Worm (Caenorhabditis elegans) whole organism, young adult: ENCODE results near the gene C14E2.6.

ENCODE experiments used
- B0019.2 ChIP-seq: fragments of 200-800 bp; sonication (Bioruptor generic); conservative IDR thresholded peaks from 2 replicates; pipeline ENCODE4 v1.3.6; 2022; ENCODE audit warnings: missing genetic modification reagents, missing genetic modification characterization, missing compliant biosample characterization
- C06A6.2 ChIP-seq: fragments of 200-800 bp; sonication (Bioruptor generic); conservative IDR thresholded peaks from 2 replicates; pipeline ENCODE4 v1.3.6; 2022; ENCODE audit warnings: missing genetic modification characterization, missing compliant biosample characterization
- C17E4.6 ChIP-seq: fragments of 200-800 bp; sonication (Bioruptor generic); IDR thresholded peaks from 2 replicates; pipeline ENCODE4 v1.3.6; 2022; ENCODE audit warnings: missing genetic modification reagents, missing genetic modification characterization, missing compliant biosample characterization
- D2030.7 ChIP-seq: fragments of 200-800 bp; sonication (Bioruptor generic); IDR thresholded peaks from 2 replicates; pipeline ENCODE4 v1.3.6; 2022; ENCODE audit warnings: missing genetic modification reagents, missing genetic modification characterization, missing compliant biosample characterization
- F22D6.2 ChIP-seq: sonication (generic microtip); optimal IDR thresholded peaks from 2 replicates; lab custom pipeline; 2016; ENCODE audit warnings: mild to moderate bottlenecking, missing genetic modification characterization, missing compliant biosample characterization
- F23B12.7 ChIP-seq: sonication (generic microtip); optimal IDR thresholded peaks from 2 replicates; lab custom pipeline; 2017; ENCODE audit warnings: missing genetic modification characterization, mild to moderate bottlenecking, missing compliant biosample characterization, antibody characterized with exemption, moderate library complexity; ENCODE audit not compliant: insufficient read depth
- F57A8.1 ChIP-seq: fragments of 200-800 bp; sonication (Bioruptor generic); optimal IDR thresholded peaks from 2 replicates; lab custom pipeline; 2018; ENCODE audit warnings: mild to moderate bottlenecking, missing genetic modification characterization, moderate library complexity, missing compliant biosample characterization
- T07F8.4 ChIP-seq: sonication (generic microtip); optimal IDR thresholded peaks from 2 replicates; lab custom pipeline; 2016; ENCODE audit warnings: mild to moderate bottlenecking, missing genetic modification characterization, moderate library complexity, missing compliant biosample characterization
- ZK185.1 ChIP-seq: sonication (generic microtip); optimal IDR thresholded peaks from 2 replicates; lab custom pipeline; 2016; ENCODE audit warnings: mild to moderate bottlenecking, missing genetic modification characterization, missing compliant biosample characterization; ENCODE audit not compliant: poor library complexity, severe bottlenecking
- ama-1 ChIP-seq, 3 experiments: fragments of 150-350 bp in 1 of 3; sonication (generic microtip) in 2 of 3; optimal IDR thresholded peaks; 2 replicates each; lab custom pipeline; 2014 to 2018; ENCODE audit warnings: missing biosample characterization in 2 of 3, missing genetic modification characterization in 2 of 3, missing genetic modification reagents in 2 of 3
- attf-6 ChIP-seq: fragments of 200-800 bp; sonication (Bioruptor generic); IDR thresholded peaks from 2 replicates; pipeline ENCODE4 v1.3.6; 2022; ENCODE audit warnings: missing genetic modification reagents, missing genetic modification characterization, missing compliant biosample characterization
- ccch-3 ChIP-seq: fragments of 200-800 bp; sonication (Bioruptor generic); optimal IDR thresholded peaks from 2 replicates; lab custom pipeline; 2018; ENCODE audit warnings: mild to moderate bottlenecking, missing genetic modification characterization, missing compliant biosample characterization
- ceh-40 ChIP-seq: fragments of 200-800 bp; sonication (Bioruptor generic); IDR thresholded peaks from 2 replicates; pipeline ENCODE4 v1.3.6; 2022; ENCODE audit warnings: missing genetic modification characterization, missing compliant biosample characterization
- ceh-79 ChIP-seq: sonication (generic microtip); optimal IDR thresholded peaks from 2 replicates; lab custom pipeline; 2017; ENCODE audit warnings: mild to moderate bottlenecking, missing genetic modification characterization, missing compliant biosample characterization
- chd-7 ChIP-seq: sonication (generic microtip); optimal IDR thresholded peaks from 2 replicates; lab custom pipeline; 2016; ENCODE audit warnings: mild to moderate bottlenecking, missing genetic modification characterization, moderate library complexity, missing compliant biosample characterization
- dox-1 ChIP-seq: fragments of 200-800 bp; sonication (Bioruptor generic); IDR thresholded peaks from 2 replicates; pipeline ENCODE4 v1.3.6; 2022; ENCODE audit warnings: missing genetic modification reagents, missing genetic modification characterization, missing compliant biosample characterization
- dpff-1 ChIP-seq: sonication (generic microtip); optimal IDR thresholded peaks from 2 replicates; lab custom pipeline; 2017; ENCODE audit warnings: mild to moderate bottlenecking, missing genetic modification characterization, missing compliant biosample characterization
- egl-18 ChIP-seq: fragments of 200-800 bp; sonication (Bioruptor generic); IDR thresholded peaks from 2 replicates; pipeline ENCODE4 v1.3.6; 2022; ENCODE audit warnings: missing genetic modification reagents, missing genetic modification characterization, missing compliant biosample characterization
- ekl-4 ChIP-seq: fragments of 200-800 bp; sonication (Bioruptor generic); IDR thresholded peaks from 2 replicates; pipeline ENCODE4 v1.3.6; 2022; ENCODE audit warnings: missing genetic modification reagents, missing genetic modification characterization, missing compliant biosample characterization
- ets-4 ChIP-seq: fragments of 200-800 bp; sonication (Bioruptor generic); optimal IDR thresholded peaks from 2 replicates; lab custom pipeline; 2018; ENCODE audit warnings: mild to moderate bottlenecking, missing genetic modification characterization, missing compliant biosample characterization
- hlh-26 ChIP-seq: fragments of 200-800 bp; sonication (Bioruptor generic); conservative IDR thresholded peaks from 2 replicates; pipeline ENCODE4 v1.3.6; 2022; ENCODE audit warnings: missing genetic modification reagents, missing genetic modification characterization, missing compliant biosample characterization
- hmg-1.2 ChIP-seq: fragments of 200-800 bp; sonication (Bioruptor generic); IDR thresholded peaks from 2 replicates; pipeline ENCODE4 v1.3.6; 2022; ENCODE audit warnings: missing genetic modification reagents, missing genetic modification characterization, missing compliant biosample characterization
- let-607 ChIP-seq, 2 experiments: fragments of 200-800 bp in 1 of 2; sonication (Bioruptor generic) in 1 of 2; sonication (generic microtip) in 1 of 2; optimal IDR thresholded peaks; 2 replicates each; lab custom pipeline; 2016 to 2018; ENCODE audit warnings: mild to moderate bottlenecking in 2 of 2, missing compliant biosample characterization in 2 of 2, missing genetic modification characterization in 2 of 2, moderate library complexity in 2 of 2, missing genotype in 1 of 2
- lin-35 ChIP-seq, 3 experiments: fragments of 150-350 bp in 2 of 3; sonication (generic microtip) in 1 of 3; optimal IDR thresholded peaks; 2 replicates each; lab custom pipeline; 2014 to 2018; ENCODE audit warnings: missing biosample characterization in 3 of 3, missing genetic modification characterization in 3 of 3, missing genetic modification reagents in 3 of 3
- lin-40 ChIP-seq: sonication (generic microtip); optimal IDR thresholded peaks from 2 replicates; lab custom pipeline; 2016; ENCODE audit warnings: missing genetic modification characterization, mild to moderate bottlenecking, missing compliant biosample characterization, missing genotype, missing genetic modification reagents
- madf-8 ChIP-seq: fragments of 200-800 bp; sonication (Bioruptor generic); conservative IDR thresholded peaks from 2 replicates; pipeline ENCODE4 v1.3.6; 2022; ENCODE audit warnings: missing genetic modification reagents, missing genetic modification characterization, missing compliant biosample characterization
- nfya-1 ChIP-seq: sonication (generic microtip); optimal IDR thresholded peaks from 2 replicates; lab custom pipeline; 2017; ENCODE audit warnings: antibody characterized with exemption, missing compliant biosample characterization, missing genetic modification characterization, borderline replicate concordance; ENCODE audit not compliant: insufficient read depth
- pbrm-1 ChIP-seq: fragments of 200-800 bp; sonication (Bioruptor generic); IDR thresholded peaks from 2 replicates; pipeline ENCODE4 v1.3.6; 2022; ENCODE audit warnings: missing genetic modification reagents, missing genetic modification characterization, missing compliant biosample characterization
- rcor-1 ChIP-seq: fragments of 200-800 bp; sonication (Bioruptor generic); IDR thresholded peaks from 2 replicates; pipeline ENCODE4 v1.3.6; 2022; ENCODE audit warnings: missing genetic modification reagents, missing genetic modification characterization, missing compliant biosample characterization
- repo-1 ChIP-seq: sonication (generic microtip); optimal IDR thresholded peaks from 2 replicates; lab custom pipeline; 2017; ENCODE audit warnings: mild to moderate bottlenecking, missing genetic modification characterization, missing compliant biosample characterization
- rpc-1 ChIP-seq, 2 experiments: fragments of 150-350 bp in 1 of 2; sonication (generic microtip) in 1 of 2; optimal IDR thresholded peaks; 2 replicates each; lab custom pipeline; 2014 to 2018; ENCODE audit warnings: missing biosample characterization in 1 of 2, missing genetic modification characterization in 1 of 2, missing genetic modification reagents in 1 of 2, missing genotype in 1 of 2
- sptf-2 ChIP-seq: fragments of 200-800 bp; sonication (Bioruptor generic); optimal IDR thresholded peaks from 2 replicates; lab custom pipeline; 2018; ENCODE audit warnings: mild to moderate bottlenecking, missing genetic modification characterization, missing compliant biosample characterization
- tbp1 ChIP-seq: fragments of 200-800 bp; sonication (Bioruptor generic); optimal IDR thresholded peaks from 2 replicates; lab custom pipeline; 2018; ENCODE audit warnings: mild to moderate bottlenecking, missing genetic modification characterization, missing compliant biosample characterization
- zim-3 ChIP-seq: sonication (generic microtip); optimal IDR thresholded peaks from 2 replicates; lab custom pipeline; 2017; ENCODE audit warnings: mild to moderate bottlenecking, missing genetic modification characterization, moderate library complexity, missing compliant biosample characterization
- ztf-22 ChIP-seq: fragments of 200-800 bp; sonication (Bioruptor generic); optimal IDR thresholded peaks from 2 replicates; lab custom pipeline; 2018; ENCODE audit warnings: mild to moderate bottlenecking, missing genetic modification characterization, moderate library complexity, missing compliant biosample characterization
- ztf-25 ChIP-seq: fragments of 200-800 bp; sonication (Bioruptor generic); IDR thresholded peaks from 2 replicates; pipeline ENCODE4 v1.3.6; 2022; ENCODE audit warnings: missing genetic modification reagents, missing genetic modification characterization, missing compliant biosample characterization
- ztf-3 ChIP-seq: fragments of 200-800 bp; sonication (Bioruptor generic); optimal IDR thresholded peaks from 2 replicates; lab custom pipeline; 2018; ENCODE audit warnings: mild to moderate bottlenecking, missing genetic modification characterization, missing compliant biosample characterization

C14E2.6 gene

ce11 chrX:1850525-1850924 is 20.7 kb upstream of the C14E2.6 start (continued):
- TF ChIP-seq F23B12.7 (tag; lab: Kevin White, UChicago) (no peak), nfya-1 (tag; lab: Kevin White, UChicago) (no peak), B0019.2 (GFP tag; lab: Robert Waterston, UW) (no peak), chd-7 (no peak)

ce11 chrX:1848575-1848974 is 18.7 kb upstream of the C14E2.6 start, which contains the start of gene ceh-41:
TSS of gene ceh-41 (minus strand) at chrX:1848675.
- TF ChIP-seq hlh-26 (GFP tag; lab: Robert Waterston, UW), result no peak
- no peak for TF ChIP-seq ets-4 (GFP tag; lab: Kevin White, UChicago)
- TF ChIP-seq ztf-3, result no peak
- TF ChIP-seq attf-6 (GFP tag; lab: Robert Waterston, UW), result no peak
- no peak for TF ChIP-seq C17E4.6
- no peak for TF ChIP-seq D2030.7 (GFP tag; lab: Robert Waterston, UW)
- no peak for TF ChIP-seq lin-40 (tag; lab: Kevin White, UChicago)
- TF ChIP-seq ZK185.1, result no peak
- TF ChIP-seq ceh-79, result no peak
- no peak for TF ChIP-seq rcor-1 (GFP tag; lab: Robert Waterston, UW)
- no peak for TF ChIP-seq ama-1 (optimal IDR thresholded peaks at IDR 0.05; lab: Kevin White, UChicago)
- no peak for TF ChIP-seq ama-1 (GFP tag; optimal IDR thresholded peaks at IDR 0.05; lab: Kevin White, UChicago)
- no peak for TF ChIP-seq F57A8.1 (GFP tag; lab: Kevin White, UChicago)
- no peak for TF ChIP-seq ztf-22 (GFP tag; lab: Kevin White, UChicago)
- no peak for TF ChIP-seq tbp1 (GFP tag; lab: Kevin White, UChicago)
- no peak for TF ChIP-seq sptf-2 (GFP tag; lab: Kevin White, UChicago)

- TF ChIP-seq rpc-1 (optimal IDR thresholded peaks at IDR 0.05; lab: Kevin White, UChicago) (no peak), rpc-1 (tag; optimal IDR thresholded peaks at IDR 0.05; lab: Kevin White, UChicago) (no peak), let-607 (tag; optimal IDR thresholded peaks at IDR 0.05; lab: Kevin White, UChicago) (no peak), F22D6.2 (tag; lab: Kevin White, UChicago) (no peak), ztf-25 (GFP tag; lab: Robert Waterston, UW) (no peak), B0019.2 (GFP tag; lab: Robert Waterston, UW) (no peak), egl-18 (GFP tag; lab: Robert Waterston, UW) (no peak), T07F8.4 (tag; lab: Kevin White, UChicago) (no peak), madf-8 (GFP tag; lab: Robert Waterston, UW) (no peak), dox-1 (GFP tag; lab: Robert Waterston, UW) (no peak), ekl-4 (GFP tag; lab: Robert Waterston, UW) (no peak), C06A6.2 (GFP tag; lab: Robert Waterston, UW) (no peak), zim-3 (no peak), ceh-40 (GFP tag; lab: Robert Waterston, UW) (no peak), ztf-3 (no peak), repo-1 (tag; lab: Kevin White, UChicago) (no peak), ZK185.1 (no peak), dpff-1 (tag; lab: Kevin White, UChicago) (no peak)
Measured at ce11 chrX:1847685-1848084, 17.8 kb upstream of the C14E2.6 start.

- peak in 1 of 3 experiments; percentile 1 for TF ChIP-seq lin-35 (GFP tag; optimal IDR thresholded peaks at IDR 0.05; lab: Kevin White, UChicago)
- no peak for TF ChIP-seq F22D6.2 (tag; lab: Kevin White, UChicago)
- no peak for TF ChIP-seq pbrm-1 (GFP tag; lab: Robert Waterston, UW)
- TF ChIP-seq ccch-3 (GFP tag; lab: Kevin White, UChicago), result no peak
- peak; percentile 58; the same call in 1 of the 2 replicates for TF ChIP-seq hmg-1.2 (GFP tag; lab: Robert Waterston, UW)
Measured at ce11 chrX:1845493-1845892, 15.7 kb upstream of the C14E2.6 start, which contains the start of gene T26C11.4. TSS of gene T26C11.4 (minus strand) at chrX:1845546.
